Worm (Caenorhabditis elegans): ENCODE results near the gene F26A1.7.

- TF ChIP-seq C38D4.7 (GFP tag; optimal IDR thresholded peaks at IDR 0.05), result no peak
- TF ChIP-seq pag-3 (tag; optimal IDR thresholded peaks at IDR 0.05; ENCODE audit: borderline replicate concordance), result no peak
- TF ChIP-seq ama-1 (optimal IDR thresholded peaks at IDR 0.05), result no peak
These were observed 17.7 kb upstream of the F26A1.7 start, which contains the start of the genes acbp-7 and F26A1.19 for ce11 chrIII:4837429-4837828.
